Fruit fly (Drosophila melanogaster): ENCODE data around the gene hth.
A peak's percentile ranks its signal among the peaks of the same experiment; 100 is the strongest.

Gene hth

DNA sequence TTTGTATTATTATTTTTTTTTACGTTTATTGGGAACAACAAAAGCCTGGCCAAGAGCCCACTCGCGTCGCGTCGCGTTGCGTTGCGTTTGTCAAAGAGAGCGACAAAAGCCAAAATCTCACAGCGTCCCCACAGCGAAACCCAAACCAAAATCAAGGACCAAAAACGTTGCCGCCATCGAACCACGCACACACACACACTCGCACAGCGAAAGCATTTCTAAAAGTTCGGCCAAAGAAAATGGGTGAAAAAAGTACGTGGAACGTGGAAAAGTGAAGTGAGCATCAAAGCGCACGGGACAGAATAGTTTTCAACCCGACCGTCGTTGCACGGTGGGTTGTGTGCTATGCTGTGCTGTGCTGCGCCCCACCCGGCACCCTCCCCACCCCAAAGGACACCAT lies at the start of gene hth:
Gene hth, minus strand, starts transcription at position 101 of the 400 bp plus-strand sequence.
- no peak for TF ChIP-seq noc (tag; optimal IDR thresholded peaks at IDR 0.05)

DNA sequence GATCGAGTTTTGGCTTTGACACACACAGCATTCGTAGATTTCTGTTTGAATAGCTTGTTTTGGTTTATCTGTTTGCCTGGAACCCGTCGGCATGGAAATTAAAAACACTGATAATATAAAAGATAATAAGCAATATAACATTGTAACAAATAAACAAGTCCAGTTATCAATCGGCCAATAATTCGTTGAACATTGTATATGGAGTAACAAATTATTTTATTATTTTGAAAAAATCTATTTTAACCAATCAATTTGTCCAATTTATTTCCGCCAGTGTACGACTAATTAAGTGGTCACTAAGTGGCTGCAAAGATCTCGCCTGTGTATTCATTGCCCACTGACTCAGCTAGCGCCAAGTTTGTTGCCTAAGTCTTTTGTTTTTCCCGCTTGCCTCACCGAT lies 49.5 kb upstream of the hth start:
- peak; percentile 52 for TF ChIP-seq noc (tag; optimal IDR thresholded peaks at IDR 0.05)

DNA sequence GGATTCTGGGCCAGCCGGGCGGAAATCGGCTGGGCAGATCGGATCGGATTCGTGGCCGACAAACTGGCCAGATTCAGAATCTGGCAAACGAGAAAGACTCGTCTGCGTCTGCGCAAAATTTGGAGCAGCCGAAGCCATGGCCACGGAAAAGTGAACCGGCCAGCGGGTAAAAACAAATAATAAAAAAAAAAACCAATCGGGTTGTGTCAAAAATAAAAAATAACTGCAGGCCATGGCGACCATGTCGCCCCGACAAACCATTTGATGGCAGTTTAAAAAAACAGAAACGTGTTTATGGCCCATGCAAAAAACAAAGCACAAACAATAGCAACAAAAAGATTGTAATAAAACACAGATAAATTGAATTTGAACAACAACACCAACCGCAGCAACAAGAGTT lies 48.8 kb upstream of the hth start:
- no peak for TF ChIP-seq noc (tag; optimal IDR thresholded peaks at IDR 0.05)

DNA sequence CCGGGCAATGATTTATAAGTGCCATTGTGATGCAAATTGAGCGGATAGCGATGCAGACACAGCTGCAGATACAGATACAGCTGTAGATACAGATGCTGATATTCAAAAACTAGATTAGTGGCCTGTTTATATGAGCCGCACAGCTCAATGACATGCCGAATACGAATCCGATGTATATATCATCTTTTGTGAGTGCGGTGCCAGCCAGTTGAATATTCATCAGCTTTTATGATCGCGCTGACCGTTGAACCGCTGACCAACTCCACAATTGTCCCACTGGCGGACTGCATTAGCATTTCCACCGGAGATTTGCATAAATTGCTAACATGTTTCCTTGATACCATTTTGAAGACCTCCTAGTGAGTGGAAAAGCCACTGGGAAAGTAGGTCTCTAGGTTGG lies 47.9 kb upstream of the hth start:
- TF ChIP-seq noc (tag; optimal IDR thresholded peaks at IDR 0.05): no peak

DNA sequence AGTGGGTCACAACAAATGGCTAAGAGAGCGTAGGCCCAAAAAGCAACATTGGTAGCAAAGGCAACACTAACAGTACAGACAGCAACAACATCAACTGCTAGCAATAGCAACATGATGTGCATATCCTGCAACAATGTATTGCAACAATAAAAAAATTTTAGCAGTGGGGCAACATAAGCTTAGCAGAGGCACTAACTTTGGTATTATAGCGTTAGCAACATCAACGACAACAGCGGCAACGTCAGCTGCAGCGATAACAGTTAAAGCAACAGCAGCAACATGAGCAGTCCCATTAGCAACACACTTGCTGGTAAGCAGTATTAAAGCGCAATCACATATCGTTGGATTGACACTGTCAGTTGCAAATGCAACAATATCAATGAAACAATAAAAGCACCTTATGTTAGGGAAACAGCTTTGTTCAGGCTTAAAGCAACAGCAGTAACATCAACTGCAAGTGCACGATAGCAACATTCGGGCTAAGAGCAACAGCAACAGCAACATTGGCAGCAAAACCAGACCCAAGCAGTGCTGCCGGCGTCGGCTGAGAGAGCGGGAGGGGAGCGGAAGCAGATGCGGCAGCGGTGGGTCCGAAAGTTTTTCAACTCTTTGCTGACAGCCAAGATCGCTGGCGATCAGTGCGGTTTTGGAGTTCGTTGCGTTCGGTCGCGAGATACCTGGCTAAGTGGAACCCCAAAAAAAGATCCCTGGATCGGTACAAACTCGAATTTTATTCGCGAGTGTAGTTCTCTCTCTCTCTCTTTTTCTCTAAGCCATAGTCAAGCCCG lies 47.1 kb upstream of the hth start, which contains the start of gene Skel:
Gene Skel, plus strand, starts transcription at position 637 of the 788 bp plus-strand sequence.
- TF ChIP-seq noc (tag; optimal IDR thresholded peaks at IDR 0.05): no peak

DNA sequence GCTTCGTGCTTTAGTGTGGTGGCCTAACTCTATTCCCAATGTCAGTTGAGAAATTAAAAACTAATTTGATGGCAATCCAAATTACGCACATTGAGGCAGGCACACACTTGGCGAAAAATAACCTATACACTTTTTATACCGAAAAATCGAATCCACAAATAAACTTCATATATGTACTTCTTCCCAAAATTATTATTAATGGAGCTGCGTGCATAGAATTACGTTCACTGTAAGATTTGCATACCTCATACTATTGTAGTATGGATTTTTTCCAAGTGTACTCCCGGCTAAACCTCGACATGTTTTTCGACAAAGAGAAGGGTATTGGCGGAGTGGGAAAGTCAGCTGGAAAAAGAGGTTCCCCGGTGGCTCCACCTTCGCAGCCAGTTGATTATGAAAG lies 44.9 kb upstream of the hth start:
- TF ChIP-seq noc (tag; optimal IDR thresholded peaks at IDR 0.05): peak; percentile 41

DNA sequence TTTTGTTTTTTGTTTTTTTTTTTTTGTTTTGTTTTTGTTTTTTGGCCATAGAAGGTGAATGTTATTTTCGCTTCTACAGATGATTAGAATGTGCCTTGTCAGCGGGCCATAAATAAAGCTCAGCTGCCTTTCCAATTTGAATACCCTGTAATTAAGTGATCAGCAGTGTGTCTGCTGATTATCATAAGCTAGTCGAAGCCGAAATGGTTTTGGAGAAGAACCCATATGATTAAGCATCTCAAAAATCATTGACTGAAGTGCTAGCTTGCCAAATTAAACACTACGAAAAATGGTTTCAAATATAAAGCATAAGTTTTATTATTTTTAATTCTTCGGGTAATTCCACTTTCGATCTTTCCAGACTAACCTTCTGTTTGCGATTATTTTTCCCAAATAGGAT lies 43.9 kb upstream of the hth start:
- peak; percentile 52 for TF ChIP-seq noc (tag; optimal IDR thresholded peaks at IDR 0.05)

DNA sequence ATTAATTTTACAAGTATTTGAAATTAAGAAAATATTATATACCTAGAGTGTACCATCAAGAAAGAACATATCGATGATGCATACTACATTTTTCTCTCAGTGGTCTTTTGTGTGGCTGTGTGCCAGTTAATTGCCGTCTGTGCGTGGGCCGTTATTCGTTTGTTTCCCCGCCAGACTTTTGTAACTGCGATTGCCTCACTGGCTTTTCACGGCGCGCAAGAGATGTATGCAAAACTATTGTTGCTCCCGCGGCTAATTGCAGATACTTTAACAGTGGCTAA lies 42.3 kb upstream of the hth start:
- no peak for TF ChIP-seq noc (tag; optimal IDR thresholded peaks at IDR 0.05)

DNA sequence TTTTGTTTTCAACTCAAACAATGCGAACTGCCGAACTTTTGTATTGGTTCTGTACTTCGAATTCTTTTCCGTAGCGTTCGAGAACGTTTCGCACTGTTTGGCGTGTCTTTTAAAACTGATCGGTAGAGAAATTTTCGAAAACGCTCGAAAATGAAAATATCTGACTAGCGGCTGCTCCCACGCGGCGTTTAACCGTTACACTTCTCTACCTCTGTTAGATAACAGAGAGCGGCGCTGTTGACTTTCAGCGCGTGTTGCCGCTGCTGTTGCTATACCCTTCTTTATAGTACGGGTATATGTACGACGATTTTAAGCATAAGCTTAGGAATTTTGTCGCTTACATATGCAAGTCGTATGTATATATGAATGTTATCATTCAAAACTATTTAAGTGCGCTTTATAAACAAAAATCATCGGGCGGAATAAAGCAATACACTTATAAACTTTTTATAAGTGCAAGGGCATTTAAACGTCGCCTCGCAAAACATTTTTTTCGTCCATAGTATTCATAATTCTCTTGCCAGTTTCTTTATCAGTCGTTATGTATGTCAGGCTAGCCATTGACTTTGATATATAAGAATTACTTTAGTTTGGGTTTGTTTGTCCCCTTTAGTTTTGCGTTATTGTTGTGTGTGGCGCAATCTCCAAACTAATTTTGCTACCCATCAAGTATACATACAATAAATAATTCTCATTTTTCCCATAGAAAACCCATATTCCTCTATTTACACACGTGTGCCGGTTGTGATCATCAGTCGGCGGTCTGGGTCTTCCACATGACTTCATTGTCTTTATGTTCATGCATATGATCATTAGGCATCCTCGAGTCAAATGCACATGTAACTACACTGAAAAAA lies 41.7 kb upstream of the hth start, which contains the start of gene Phyhd1:
Gene Phyhd1, minus strand, starts transcription at position 101 of the 857 bp plus-strand sequence.
- TF ChIP-seq noc (tag; optimal IDR thresholded peaks at IDR 0.05): peak; percentile 96

dm6 chr3R:10679911-10680310 lies 40.5 kb upstream of the hth start:
- TF ChIP-seq noc (tag; optimal IDR thresholded peaks at IDR 0.05): no peak

dm6 chr3R:10678935-10679565 lies 39.7 kb upstream of the hth start:
- TF ChIP-seq noc (tag; optimal IDR thresholded peaks at IDR 0.05): no peak

DNA sequence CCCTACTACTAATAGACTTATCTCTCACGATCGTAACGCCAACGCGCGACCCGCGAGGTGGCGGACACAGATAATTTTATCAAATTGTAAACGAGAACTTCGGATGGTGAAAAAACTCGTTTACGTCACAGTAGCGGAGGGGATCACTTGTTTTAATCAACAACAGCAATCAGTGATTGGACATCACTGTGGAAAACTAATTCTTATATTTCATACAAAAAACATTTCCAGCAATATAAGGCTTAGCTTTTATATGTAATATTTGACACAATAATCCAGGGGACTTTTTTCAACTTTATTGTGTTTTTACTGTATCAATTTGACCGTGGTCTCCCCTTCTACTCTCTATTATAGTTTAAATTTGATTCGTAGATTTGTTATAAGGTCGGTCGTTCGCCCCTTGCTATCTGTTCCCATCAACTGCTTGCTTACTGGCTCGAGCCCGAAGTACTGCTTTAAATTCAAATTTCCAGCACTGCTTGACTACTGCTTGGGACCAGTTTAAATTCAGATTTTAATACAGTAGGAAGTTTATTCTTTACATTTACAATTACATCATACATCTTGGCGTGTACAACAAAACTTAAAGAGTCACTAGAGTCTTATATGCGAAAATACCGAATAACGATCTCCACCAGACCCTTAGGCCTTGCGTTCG lies 38.0 kb upstream of the hth start, which contains the start of gene CG6465:
Gene CG6465, minus strand, starts transcription at position 7 of the 658 bp plus-strand sequence.
- no peak for TF ChIP-seq noc (tag; optimal IDR thresholded peaks at IDR 0.05)

DNA sequence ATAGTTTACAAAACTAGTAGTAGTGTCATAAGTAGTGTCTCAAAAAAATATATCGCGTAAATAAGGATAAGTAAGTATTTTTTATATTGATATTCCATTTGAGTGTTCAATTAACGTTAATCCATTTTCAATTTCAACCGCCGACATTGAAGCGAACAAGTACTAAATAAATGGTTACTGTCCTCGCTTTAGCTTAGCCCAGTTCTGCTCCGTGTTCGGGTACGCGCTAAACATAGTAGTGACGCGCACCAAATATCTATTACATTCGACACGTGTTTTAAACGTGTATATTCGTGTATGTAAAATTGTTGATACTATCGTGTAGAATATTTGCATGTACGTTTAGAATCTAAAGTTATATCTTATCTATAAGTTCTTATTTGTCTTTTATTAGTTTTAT lies 35.7 kb upstream of the hth start:
- no peak for TF ChIP-seq noc (tag; optimal IDR thresholded peaks at IDR 0.05)

dm6 chr3R:10673571-10673970 lies 34.2 kb upstream of the hth start:
- TF ChIP-seq noc (tag; optimal IDR thresholded peaks at IDR 0.05): no peak

- no peak for TF ChIP-seq noc (tag; optimal IDR thresholded peaks at IDR 0.05)
Measured at dm6 chr3R:10672680-10673079, 33.3 kb upstream of the hth start.

DNA sequence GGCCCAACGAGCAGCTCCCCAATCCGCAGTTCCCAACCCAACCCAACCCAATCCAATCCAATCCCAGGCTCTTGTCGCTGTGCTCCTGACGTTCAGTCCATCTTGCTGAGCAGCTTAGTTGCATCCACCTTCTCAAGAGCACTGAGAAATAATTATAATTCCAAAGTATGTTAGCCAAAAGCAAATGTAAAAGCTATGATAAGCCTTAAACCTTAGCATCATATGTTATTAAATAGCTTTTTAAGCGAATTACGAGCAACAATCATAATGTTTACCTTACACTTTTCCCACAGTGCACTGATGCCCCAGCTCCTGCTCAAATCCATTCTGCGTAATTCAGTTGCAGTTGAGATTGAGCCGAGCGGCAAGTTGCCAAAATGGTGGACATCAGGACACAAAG lies 30.6 kb upstream of the hth start:
- TF ChIP-seq noc (tag; optimal IDR thresholded peaks at IDR 0.05): no peak

Measured in whole organism, larva.